Fruit fly (Drosophila melanogaster): ENCODE measurements around the gene Pka-C1.

Pka-C1 gene

DNA sequence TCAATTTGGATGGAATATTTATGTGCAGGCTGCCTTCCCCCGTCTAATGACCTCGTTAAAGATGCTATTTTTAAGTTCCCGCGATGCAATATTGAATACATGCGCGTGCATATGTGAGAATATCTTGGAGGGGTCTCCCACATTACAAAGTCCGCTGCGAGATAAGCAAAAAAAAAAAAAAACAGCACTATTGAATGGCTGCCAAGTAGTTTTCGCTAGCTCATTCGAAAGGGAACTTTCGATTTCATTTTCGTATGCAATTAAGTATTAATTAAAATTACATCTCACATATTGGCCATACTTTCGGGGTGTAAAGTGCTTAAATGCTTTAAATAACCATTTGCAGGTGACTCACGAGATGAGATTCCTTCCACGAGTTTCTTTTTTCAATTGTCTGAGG is 8.0 kb upstream of the Pka-C1 start:
- TF ChIP-seq CTCF (optimal IDR thresholded peaks at IDR 0.05), result no peak
- no peak for TF ChIP-seq CG8478 (optimal IDR thresholded peaks at IDR 0.05)

DNA sequence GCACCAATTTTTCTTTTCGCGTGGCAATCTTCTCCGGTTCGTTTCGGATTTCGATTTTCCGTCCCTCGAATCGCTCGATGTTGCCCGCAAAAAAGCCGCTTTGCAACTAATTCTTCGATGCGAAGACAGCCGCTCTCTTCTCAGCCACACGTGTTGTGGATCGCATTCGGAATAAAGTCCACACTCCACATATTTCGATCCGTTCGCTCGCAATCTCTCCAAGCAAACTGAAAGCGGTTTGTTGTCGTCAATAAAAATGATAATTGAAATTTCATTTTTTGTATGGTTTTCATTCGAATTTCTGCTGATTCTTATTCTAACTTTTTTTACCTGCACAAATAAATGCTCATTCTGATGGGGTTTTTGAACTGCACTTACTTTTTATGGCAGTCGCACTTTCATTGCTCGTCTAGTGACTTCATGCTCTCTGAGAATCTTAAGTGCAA is 6.8 kb upstream of the Pka-C1 start, which contains the start of gene CG31710:
TSS of gene CG31710 (minus strand) at position 83 of the 446 bp plus-strand sequence.
- no peak for TF ChIP-seq CTCF (optimal IDR thresholded peaks at IDR 0.05)
- TF ChIP-seq CG8478 (optimal IDR thresholded peaks at IDR 0.05), result no peak

DNA sequence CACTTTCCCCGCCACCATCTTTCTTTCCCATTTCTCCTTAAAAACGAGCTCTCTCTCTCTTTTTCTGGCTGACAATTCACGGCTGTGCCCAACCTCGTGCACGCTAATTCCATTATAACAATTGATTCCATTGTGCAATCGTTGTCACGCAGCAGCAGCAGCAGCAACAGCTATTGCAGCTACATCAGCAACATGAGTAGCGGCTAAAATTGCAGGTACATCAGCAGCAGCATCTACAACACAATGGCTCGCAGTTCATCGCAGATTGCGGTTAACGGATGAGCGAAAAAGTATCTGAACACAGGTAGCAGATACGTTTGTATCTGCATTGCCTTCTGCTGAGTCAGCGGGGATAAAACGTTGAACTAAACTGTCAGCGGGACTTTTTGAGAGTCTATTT is 6.2 kb upstream of the Pka-C1 start:
- no peak for TF ChIP-seq CTCF (optimal IDR thresholded peaks at IDR 0.05)
- TF ChIP-seq CG8478 (optimal IDR thresholded peaks at IDR 0.05), result no peak

DNA sequence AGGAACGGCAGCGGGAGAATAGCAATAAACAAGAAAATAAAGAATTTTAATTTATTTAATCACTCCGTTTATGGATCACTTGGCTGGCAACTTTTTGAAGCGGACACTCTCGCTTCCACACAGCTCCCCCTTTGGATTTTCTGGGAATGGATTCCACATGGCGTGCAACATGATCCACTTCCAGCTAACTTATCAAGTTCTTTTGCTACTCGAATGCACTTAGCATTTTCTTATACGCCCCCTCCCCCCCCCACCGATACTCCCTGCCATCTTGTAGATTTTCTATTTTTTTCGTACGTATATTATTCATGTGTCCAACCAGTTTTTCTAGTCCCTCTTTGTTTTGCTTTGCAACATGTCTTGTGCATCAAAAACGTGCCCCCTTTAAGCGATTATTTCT is 5.2 kb upstream of the Pka-C1 start:
- TF ChIP-seq CG8478 (optimal IDR thresholded peaks at IDR 0.05) (no peak), CTCF (optimal IDR thresholded peaks at IDR 0.05) (no peak)

DNA sequence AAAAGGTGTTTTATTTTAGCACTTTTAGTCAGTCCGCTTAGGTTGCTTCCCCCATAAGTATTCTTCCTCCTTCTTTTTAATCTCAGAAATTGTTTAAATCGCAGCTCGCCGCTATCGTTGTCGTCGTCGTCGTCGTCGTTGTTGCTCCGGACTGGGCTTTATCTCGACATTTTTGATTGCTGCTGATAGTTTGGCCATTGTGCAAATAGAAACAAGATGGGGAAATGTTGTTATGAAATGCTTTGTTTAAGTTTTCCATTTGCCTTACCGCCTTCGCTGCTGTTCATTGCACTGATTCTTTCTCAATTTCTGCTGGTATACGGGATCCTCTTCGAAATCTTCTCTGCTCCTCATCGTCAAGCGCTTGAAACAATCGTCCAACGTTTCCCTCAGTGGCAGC is 3.9 kb upstream of the Pka-C1 start:
- TF ChIP-seq CTCF (optimal IDR thresholded peaks at IDR 0.05), result no peak
- TF ChIP-seq CG8478 (optimal IDR thresholded peaks at IDR 0.05), result no peak

DNA sequence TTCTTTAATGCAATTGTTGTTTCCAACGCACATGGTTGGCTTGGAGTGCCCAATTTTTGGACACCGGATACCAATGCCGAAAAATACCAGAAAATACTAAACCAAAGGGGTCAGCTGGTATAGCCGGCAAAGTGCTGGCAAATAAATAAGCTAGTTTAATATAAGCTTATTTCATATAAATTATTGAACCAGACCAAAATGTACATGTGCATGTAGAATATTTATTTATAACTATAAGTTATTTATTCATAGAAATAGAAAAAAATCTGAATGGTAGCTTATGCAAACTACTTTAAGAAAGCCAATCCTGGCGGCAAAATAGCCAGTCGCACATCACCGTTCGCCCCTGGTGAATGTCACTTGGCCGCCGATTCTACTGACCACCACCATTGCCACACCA is 1.4 kb upstream of the Pka-C1 start, which contains the start of gene pelo:
TSS of gene pelo (plus strand) at position 357 of the 400 bp plus-strand sequence.
- TF ChIP-seq CG8478 (optimal IDR thresholded peaks at IDR 0.05), result no peak
- TF ChIP-seq CTCF (optimal IDR thresholded peaks at IDR 0.05), result no peak

DNA sequence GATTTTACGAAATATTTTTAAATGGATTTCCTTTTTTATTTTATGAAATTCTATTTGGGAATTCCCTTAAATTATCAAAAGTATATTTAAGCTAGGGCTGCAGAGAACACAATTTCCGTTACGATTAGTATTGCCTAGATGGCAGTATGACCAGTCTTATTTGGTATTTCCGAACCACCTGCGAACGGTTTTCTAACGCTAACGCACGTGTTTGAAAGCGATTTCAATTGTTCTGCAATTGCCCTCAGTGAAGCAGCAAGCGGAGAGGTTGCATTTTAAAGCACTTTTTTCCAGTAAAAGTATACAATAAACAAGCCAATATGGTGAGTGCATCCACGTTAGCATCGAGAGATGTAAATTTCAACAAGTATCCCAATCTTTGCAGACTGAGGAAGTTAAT is 518 bp upstream of the Pka-C1 start, which contains the start of gene hoip:
TSS of gene hoip (plus strand) at position 177 of the 400 bp plus-strand sequence.
- TF ChIP-seq CG8478 (optimal IDR thresholded peaks at IDR 0.05) (no peak), CTCF (optimal IDR thresholded peaks at IDR 0.05) (no peak)

DNA sequence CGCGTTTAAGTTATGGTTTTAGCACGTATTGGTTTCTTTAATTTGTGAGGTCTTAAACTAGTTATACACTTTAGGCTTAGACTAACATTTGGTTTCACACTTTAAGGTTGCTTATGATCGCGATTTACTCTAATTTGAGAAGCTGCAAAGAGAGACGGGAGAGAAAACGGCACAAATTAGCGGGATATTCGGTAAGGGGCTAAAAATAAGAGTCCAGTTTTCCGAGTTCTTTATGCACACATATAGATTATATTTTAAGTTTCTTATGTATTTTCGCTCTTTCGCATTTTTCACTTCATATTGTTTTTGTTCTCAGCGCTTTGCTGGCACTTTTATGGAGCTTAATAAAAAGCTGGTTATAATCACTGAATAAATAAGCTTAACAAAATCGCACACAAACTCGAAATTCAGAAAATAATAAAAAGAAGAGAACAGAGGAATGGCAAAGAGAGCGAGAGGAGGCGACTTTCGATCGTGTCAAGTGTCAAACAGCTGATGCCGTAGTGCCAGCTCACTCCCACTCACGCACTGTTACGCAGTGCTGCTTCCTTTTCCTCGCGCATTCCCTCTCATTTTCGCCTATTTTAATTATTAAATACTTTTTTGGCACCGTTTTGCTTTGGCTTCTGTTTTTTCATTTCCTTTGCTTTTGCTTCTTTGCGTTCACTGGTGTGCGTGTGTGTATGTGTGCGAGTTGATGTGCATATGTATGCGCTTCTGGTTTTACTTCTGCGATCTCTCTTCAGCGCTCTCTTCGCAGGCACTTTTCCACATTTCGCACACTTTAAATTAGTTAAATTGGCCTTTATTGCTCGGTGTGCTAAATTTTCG is 790 bp downstream of the Pka-C1 start:
- TF ChIP-seq CTCF (optimal IDR thresholded peaks at IDR 0.05) (no peak), CG8478 (optimal IDR thresholded peaks at IDR 0.05) (peak; percentile 3)

DNA sequence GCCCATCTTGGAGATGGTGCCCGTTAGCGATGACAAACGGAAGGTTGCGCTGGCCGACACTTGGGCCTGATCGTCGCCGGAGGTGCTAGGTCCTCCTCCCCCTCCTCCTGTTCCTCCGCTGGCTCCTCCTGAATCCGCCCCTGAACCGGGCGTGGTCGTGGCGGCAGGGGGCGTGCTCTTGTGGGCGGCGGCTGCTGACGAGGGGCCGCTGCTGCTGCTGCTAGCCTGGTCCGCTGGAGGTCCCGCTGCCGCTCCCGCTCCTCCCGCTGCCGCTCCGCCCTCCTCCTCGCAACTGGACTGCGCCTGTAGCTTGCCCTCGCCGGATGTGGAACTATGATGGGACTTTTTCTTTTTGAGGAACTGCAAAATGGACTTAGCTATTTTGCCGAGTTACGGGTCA is 1.5 kb downstream of the Pka-C1 start:
- TF ChIP-seq CG8478 (optimal IDR thresholded peaks at IDR 0.05), result no peak

DNA sequence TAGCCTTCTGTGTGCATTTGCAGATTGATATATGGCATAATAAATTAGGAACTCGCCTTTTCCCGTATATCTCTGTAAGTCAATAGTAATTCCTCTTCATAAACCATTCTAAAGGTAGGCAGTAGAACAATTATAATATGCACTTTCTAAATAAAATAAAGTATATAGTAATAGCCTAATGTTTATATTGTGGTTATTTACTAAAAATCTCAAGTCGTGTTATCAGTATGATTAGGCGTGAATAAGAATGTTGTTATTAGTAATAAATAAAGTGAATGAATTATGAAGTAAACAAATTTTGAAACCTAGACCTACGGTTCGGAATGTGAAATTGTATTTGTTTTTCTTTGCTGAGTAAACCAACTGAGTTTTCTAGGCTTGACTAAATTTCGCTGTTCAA is 3.4 kb downstream of the Pka-C1 start:
- TF ChIP-seq CG8478 (optimal IDR thresholded peaks at IDR 0.05) (no peak), CTCF (optimal IDR thresholded peaks at IDR 0.05) (no peak)

DNA sequence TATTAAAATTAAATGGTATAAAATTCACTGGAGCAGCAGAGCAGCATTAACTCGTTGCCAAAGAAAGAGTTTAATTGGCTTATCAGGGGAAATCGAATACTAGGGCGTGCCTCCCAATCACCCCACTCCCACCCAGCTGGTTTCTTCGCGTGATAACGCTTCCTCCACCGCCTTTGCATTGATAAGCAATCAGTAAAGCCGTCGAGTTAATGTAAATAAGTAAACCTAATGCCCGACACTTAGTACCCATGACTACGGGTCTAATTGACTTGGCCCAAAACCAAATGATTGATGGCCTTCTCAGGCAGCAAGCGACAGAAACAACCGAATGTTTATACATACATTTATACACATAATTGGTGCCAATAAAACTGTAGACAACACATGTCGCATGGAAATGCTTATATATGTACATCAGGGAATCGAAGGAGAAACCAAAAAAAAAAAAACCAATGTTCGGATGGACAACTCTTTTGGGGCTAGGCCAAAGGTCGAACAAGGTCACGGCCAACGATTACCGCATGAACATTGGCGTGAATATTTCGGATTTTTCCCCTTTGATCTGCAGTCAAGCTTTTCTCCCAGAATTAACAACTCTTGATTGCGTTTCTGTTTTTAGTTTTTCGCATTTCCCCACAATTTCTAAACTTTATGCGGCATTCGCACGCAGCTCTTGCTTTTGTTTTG is 5.0 kb downstream of the Pka-C1 start:
- TF ChIP-seq CTCF (optimal IDR thresholded peaks at IDR 0.05) (no peak), CG8478 (optimal IDR thresholded peaks at IDR 0.05) (no peak)

DNA sequence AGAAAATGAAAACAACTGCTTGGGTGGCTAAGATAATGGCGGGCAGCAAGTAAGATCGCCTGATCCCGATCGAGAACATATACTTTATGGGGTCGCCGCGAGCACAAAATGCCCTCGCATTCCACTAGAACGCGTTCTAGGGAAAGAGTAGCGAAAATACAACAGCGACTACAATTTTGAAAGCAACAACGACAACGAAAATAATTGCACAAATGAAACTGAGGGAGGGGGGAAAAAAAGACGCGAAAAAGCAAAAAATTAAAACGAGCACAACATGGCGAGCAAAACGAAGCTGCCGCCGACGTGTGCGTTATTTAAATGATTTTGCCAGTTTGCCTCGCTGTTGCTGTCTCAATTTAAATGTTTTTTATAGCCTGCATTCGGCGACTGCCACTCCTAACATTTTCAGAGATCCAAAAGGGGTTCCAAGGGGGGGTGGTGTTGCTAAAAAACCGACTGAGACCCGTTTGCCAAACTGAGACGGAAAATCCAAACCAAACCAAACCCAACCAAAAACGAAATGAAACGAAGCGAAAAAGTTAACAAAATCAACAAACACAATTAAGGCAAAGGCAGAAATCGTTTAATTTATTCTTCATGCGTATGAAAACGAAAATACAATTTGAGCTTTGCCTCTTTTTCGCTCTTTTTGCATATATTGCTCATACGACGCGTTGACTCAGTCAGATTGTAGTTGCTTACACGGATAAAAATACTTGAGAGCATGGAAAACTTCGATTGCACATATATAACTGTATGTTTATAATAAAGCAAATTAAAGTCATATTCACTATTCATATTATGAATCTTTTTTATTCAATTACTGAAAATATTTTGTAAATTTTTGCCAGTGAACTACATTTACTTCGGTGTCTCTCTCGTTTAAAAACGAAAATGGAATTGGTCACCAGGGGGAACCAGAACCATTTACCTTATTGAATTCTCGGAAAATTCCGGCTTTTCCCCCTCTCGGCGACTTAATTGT is 6.4 kb downstream of the Pka-C1 start:
- no peak for TF ChIP-seq CG8478 (optimal IDR thresholded peaks at IDR 0.05)

DNA sequence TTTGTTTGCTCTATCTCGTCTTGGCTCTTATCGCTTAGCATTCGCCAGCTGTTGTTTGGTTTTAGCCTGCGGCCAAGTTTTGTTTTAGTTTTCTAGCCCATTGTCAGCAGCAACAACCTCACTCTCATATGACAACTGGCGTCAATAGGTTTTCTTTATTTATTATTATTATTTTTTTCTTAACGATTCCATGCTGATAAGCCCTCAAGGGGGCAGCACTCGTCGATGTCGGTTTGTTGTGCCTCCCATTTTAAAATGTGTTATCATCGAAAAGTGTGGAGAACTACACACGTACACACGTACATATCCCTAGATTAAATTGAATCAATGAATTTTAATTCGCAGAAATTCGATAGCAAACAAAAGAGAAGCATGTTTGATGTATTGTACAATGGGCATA is 7.9 kb downstream of the Pka-C1 start:
- no peak for TF ChIP-seq CTCF (optimal IDR thresholded peaks at IDR 0.05)
- TF ChIP-seq CG8478 (optimal IDR thresholded peaks at IDR 0.05), result no peak

DNA sequence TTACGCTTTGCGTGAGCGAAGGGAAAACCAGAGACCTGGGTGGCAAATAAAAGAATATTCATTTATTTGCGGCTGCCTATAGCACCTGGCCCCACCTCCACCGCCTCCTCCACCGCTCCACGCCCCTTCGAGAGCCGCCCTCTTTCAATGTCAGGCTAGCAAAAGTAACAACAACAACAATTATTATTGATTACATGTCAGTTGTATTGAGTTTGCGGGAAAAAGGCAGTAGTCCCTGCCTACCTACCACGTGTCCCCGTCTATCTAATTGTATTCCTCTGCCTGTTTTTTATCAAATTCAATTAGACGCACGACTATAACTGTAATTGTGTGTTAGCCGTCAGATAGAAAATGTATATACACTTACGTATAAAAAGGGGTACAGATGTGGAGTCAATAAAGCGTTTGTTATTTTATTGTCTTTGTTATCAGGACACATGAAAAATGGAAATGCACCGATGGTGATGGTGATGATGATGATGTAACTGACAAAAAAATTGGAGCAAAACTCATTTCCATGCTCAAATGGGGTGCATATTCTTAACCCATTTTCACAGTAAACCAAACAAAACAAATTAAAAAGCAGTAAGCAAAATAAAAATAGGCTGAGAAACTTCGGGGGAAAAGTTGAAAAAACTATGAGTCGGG is 8.4 kb downstream of the Pka-C1 start:
- no peak for TF ChIP-seq CTCF (optimal IDR thresholded peaks at IDR 0.05)
- no peak for TF ChIP-seq CG8478 (optimal IDR thresholded peaks at IDR 0.05)
